Worm (Caenorhabditis elegans) whole organism, midembryonic: ENCODE results near the gene M01H9.3.

Experiments
- cog-1 ChIP-seq: sonication (generic microtip); optimal IDR thresholded peaks from 2 replicates; lab custom pipeline; 2016; ENCODE audit warnings: missing genetic modification characterization, missing compliant biosample characterization
- flt-1 ChIP-seq: fragments of 200-800 bp; sonication (Bioruptor generic); IDR thresholded peaks from 2 replicates; pipeline ENCODE4 v1.3.6; 2022; ENCODE audit warnings: missing genetic modification characterization, missing compliant biosample characterization
- klf-2 ChIP-seq: fragments of 200-800 bp; sonication (Bioruptor generic); conservative IDR thresholded peaks from 2 replicates; pipeline ENCODE4 v1.3.6; 2022; ENCODE audit warnings: missing genetic modification reagents, missing genetic modification characterization, missing compliant biosample characterization
- med-1 ChIP-seq: sonication (generic microtip); optimal IDR thresholded peaks from 2 replicates; lab custom pipeline; 2017; ENCODE audit warnings: missing genetic modification characterization, mild to moderate bottlenecking, missing compliant biosample characterization, antibody characterized with exemption, missing genetic modification reagents; ENCODE audit not compliant: insufficient read depth
- ref-1 ChIP-seq: fragments of 200-800 bp; sonication (Bioruptor generic); conservative IDR thresholded peaks from 2 replicates; pipeline ENCODE4 v1.3.6; 2022; ENCODE audit warnings: missing genetic modification reagents, missing genetic modification characterization, missing compliant biosample characterization
- tab-1 ChIP-seq: fragments of 200-800 bp; sonication (Bioruptor generic); IDR thresholded peaks from 2 replicates; pipeline ENCODE4 v1.3.6; 2022; ENCODE audit warnings: missing genetic modification characterization, missing compliant biosample characterization
- ztf-23 ChIP-seq: fragments of 200-800 bp; sonication (Bioruptor generic); IDR thresholded peaks from 2 replicates; pipeline ENCODE4 v1.3.6; 2022; ENCODE audit warnings: missing genetic modification reagents, missing genetic modification characterization, missing compliant biosample characterization
- ztf-29 ChIP-seq: fragments of 200-800 bp; sonication (Bioruptor generic); IDR thresholded peaks from 2 replicates; pipeline ENCODE4 v1.3.6; 2022; ENCODE audit warnings: missing genetic modification reagents, missing genetic modification characterization, missing compliant biosample characterization

DNA sequence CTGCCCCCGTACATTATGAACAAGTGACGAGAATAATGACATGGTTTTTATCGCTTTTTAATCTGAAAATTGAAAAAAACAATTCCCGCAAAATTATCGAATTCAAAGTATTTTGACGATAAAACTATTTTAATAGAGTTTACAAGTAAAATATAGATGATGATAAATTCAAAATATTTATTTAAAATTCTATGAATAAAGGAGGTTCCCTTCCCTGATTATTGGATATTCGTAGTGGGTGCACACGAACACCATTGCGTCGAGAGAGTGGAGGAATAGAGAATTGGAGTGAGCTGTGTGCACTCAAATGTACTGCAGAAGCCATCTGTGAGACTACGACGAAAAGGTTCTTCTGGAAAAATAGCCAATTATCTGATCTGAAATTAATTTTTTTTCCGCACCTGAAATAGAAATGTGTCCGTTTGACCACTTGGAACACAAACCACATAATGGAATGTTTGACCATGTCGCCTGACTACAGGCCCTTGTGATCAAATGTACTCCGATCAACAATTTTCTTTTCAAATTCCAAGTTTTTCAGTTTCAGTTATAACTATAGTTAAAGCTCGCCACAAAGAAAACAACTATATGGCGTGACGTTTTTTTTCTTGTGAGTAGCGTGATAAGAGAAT lies 34.5 kb upstream of the M01H9.3 start, which contains the start of the genes rfth-1 and ZK180.8:
- no peak for TF ChIP-seq cog-1 (tag; lab: Kevin White, UChicago)
- TF ChIP-seq flt-1 (GFP tag; lab: Robert Waterston, UW): no peak
- TF ChIP-seq klf-2 (GFP tag; lab: Robert Waterston, UW): no peak
- no peak for TF ChIP-seq tab-1 (GFP tag; lab: Robert Waterston, UW)
- TF ChIP-seq med-1 (GFP tag; lab: Kevin White, UChicago): no peak
- no peak for TF ChIP-seq ztf-23 (GFP tag; lab: Robert Waterston, UW)
- no peak for TF ChIP-seq ref-1
- TF ChIP-seq ztf-29 (GFP tag; lab: Robert Waterston, UW): no peak
